Fruit fly (Drosophila melanogaster) whole organism, embryonic: Measurements from ENCODE around the gene CG14696.
A peak's percentile ranks its signal among the peaks of the same experiment; 100 is the strongest.

Source experiments
- Ada2b ChIP-seq: fragments of 200-800 bp; sonication (Bioruptor generic); IDR thresholded peaks from 2 replicates; pipeline ENCODE4 v1.3.6; 2022; ENCODE audit warnings: missing biosample characterization, missing genetic modification characterization
- Atf-2 ChIP-seq: fragments of 200-800 bp; sonication (Bioruptor generic); optimal IDR thresholded peaks from 2 replicates; lab custom pipeline; 2016; ENCODE audit warnings: missing biosample characterization, missing genetic modification characterization
- CG10274 ChIP-seq: fragments of 200-800 bp; sonication (Bioruptor generic); optimal IDR thresholded peaks from 3 replicates; lab custom pipeline; 2017; ENCODE audit warnings: missing biosample characterization, mild to moderate bottlenecking, missing genetic modification characterization
- CG11456 ChIP-seq: fragments of 200-800 bp; sonication (Bioruptor generic); IDR thresholded peaks from 3 replicates; pipeline ENCODE4 v1.3.6; 2022; ENCODE audit warnings: missing biosample characterization, missing genetic modification characterization
- CG11696 ChIP-seq: fragments of 200-800 bp; sonication (Bioruptor generic); IDR thresholded peaks from 2 replicates; pipeline ENCODE4 v1.3.6; 2022; ENCODE audit warnings: missing biosample characterization, missing genetic modification characterization
- CG12071 ChIP-seq: fragments of 200-800 bp; sonication (Bioruptor generic); optimal IDR thresholded peaks from 3 replicates; lab custom pipeline; 2018; ENCODE audit warnings: missing biosample characterization, mild to moderate bottlenecking, missing genetic modification characterization
- CG12299 ChIP-seq: fragments of 200-800 bp; sonication (Bioruptor generic); optimal IDR thresholded peaks from 2 replicates; lab custom pipeline; 2018; ENCODE audit warnings: missing biosample characterization, mild to moderate bottlenecking, missing genetic modification characterization
- CG15073 ChIP-seq: fragments of 200-800 bp; sonication (Bioruptor generic); optimal IDR thresholded peaks from 2 replicates; lab custom pipeline; 2016; ENCODE audit warnings: missing biosample characterization, missing genetic modification characterization
- CG1529 ChIP-seq: fragments of 200-800 bp; sonication (Bioruptor generic); optimal IDR thresholded peaks from 3 replicates; lab custom pipeline; 2018; ENCODE audit warnings: missing biosample characterization, missing genetic modification characterization
- CG1602 ChIP-seq: fragments of 200-800 bp; sonication (Bioruptor generic); optimal IDR thresholded peaks from 3 replicates; lab custom pipeline; 2016; ENCODE audit warnings: missing biosample characterization, missing genetic modification characterization
- CG17568 ChIP-seq: fragments of 200-800 bp; sonication (Bioruptor generic); optimal IDR thresholded peaks from 2 replicates; lab custom pipeline; 2018; ENCODE audit warnings: missing biosample characterization, mild to moderate bottlenecking, missing genetic modification characterization, moderate library complexity
- CG2678 ChIP-seq: fragments of 200-800 bp; sonication (Bioruptor generic); optimal IDR thresholded peaks from 3 replicates; lab custom pipeline; 2019; ENCODE audit warnings: missing biosample characterization, mild to moderate bottlenecking, missing genetic modification characterization, moderate library complexity
- CG30403 ChIP-seq: fragments of 200-800 bp; sonication (Bioruptor generic); optimal IDR thresholded peaks from 3 replicates; lab custom pipeline; 2016; ENCODE audit warnings: missing biosample characterization, missing genetic modification characterization
- CG31224 ChIP-seq: fragments of 200-800 bp; sonication (Bioruptor generic); IDR thresholded peaks from 2 replicates; pipeline ENCODE4 v1.3.6; 2022; ENCODE audit warnings: missing biosample characterization, missing genetic modification characterization
- CG31365 ChIP-seq: fragments of 200-800 bp; sonication (Bioruptor generic); optimal IDR thresholded peaks from 2 replicates; lab custom pipeline; 2018; ENCODE audit warnings: missing biosample characterization, mild to moderate bottlenecking, missing genetic modification characterization
- CG4730 ChIP-seq: fragments of 200-800 bp; sonication (Bioruptor generic); IDR thresholded peaks from 2 replicates; pipeline ENCODE4 v1.3.6; 2022; ENCODE audit warnings: missing biosample characterization, missing genetic modification characterization
- CG5245 ChIP-seq: fragments of 200-800 bp; sonication (Bioruptor generic); optimal IDR thresholded peaks from 3 replicates; lab custom pipeline; 2016; ENCODE audit warnings: missing biosample characterization, missing genetic modification characterization
- CG6765 ChIP-seq: fragments of 200-800 bp; sonication (Bioruptor generic); optimal IDR thresholded peaks from 3 replicates; lab custom pipeline; 2017; ENCODE audit warnings: missing biosample characterization, mild to moderate bottlenecking, missing genetic modification characterization
- CG7987 ChIP-seq: fragments of 200-800 bp; sonication (Bioruptor generic); optimal IDR thresholded peaks from 2 replicates; lab custom pipeline; 2018; ENCODE audit warnings: missing biosample characterization, mild to moderate bottlenecking, missing genetic modification characterization, moderate library complexity
- CG8765 ChIP-seq: fragments of 200-800 bp; sonication (Bioruptor generic); IDR thresholded peaks from 2 replicates; pipeline ENCODE4 v1.3.6; 2022; ENCODE audit warnings: missing biosample characterization, missing genetic modification characterization
- Deaf1 ChIP-seq: fragments of 200-800 bp; optimal IDR thresholded peaks from 3 replicates; lab custom pipeline; 2019; ENCODE audit warnings: missing biosample characterization, mild to moderate bottlenecking, missing genetic modification characterization, moderate library complexity
- E2f1 ChIP-seq: fragments of 200-800 bp; sonication (Bioruptor generic); IDR thresholded peaks from 2 replicates; pipeline ENCODE4 v1.3.6; 2022; ENCODE audit warnings: missing biosample characterization, missing genetic modification characterization
- Eip74EF ChIP-seq, 2 experiments: fragments of 200-800 bp in 1 of 2; fragments of >200 bp in 1 of 2; sonication (Bioruptor generic) in 1 of 2; optimal IDR thresholded peaks; 2 replicates each; lab custom pipeline; 2017 to 2019; ENCODE audit warnings: missing biosample characterization in 2 of 2, missing genetic modification characterization in 2 of 2, mild to moderate bottlenecking in 1 of 2, moderate library complexity in 1 of 2
- Fer1 ChIP-seq: fragments of 200-800 bp; sonication (Bioruptor generic); optimal IDR thresholded peaks from 2 replicates; lab custom pipeline; 2017; ENCODE audit warnings: missing biosample characterization, mild to moderate bottlenecking, missing genetic modification characterization
- HHEX ChIP-seq: fragments of 200-800 bp; sonication (Bioruptor generic); optimal IDR thresholded peaks from 3 replicates; lab custom pipeline; 2017; ENCODE audit warnings: missing biosample characterization, mild to moderate bottlenecking, missing genetic modification characterization, missing genetic modification reagents
- Hmr ChIP-seq: fragments of 200-800 bp; sonication (Bioruptor generic); optimal IDR thresholded peaks from 3 replicates; lab custom pipeline; 2017; ENCODE audit warnings: mild to moderate bottlenecking, missing biosample characterization, missing genetic modification reagents, missing genetic modification characterization
- MTF-1 ChIP-seq: fragments of 200-800 bp; sonication (Bioruptor generic); optimal IDR thresholded peaks from 2 replicates; lab custom pipeline; 2018; ENCODE audit warnings: missing biosample characterization, mild to moderate bottlenecking, missing genetic modification characterization, borderline replicate concordance
- Mes4 ChIP-seq: fragments of 200-800 bp; sonication (Bioruptor generic); optimal IDR thresholded peaks from 2 replicates; lab custom pipeline; 2016; ENCODE audit warnings: missing biosample characterization, missing genetic modification characterization
- NFAT ChIP-seq: fragments of 200-800 bp; sonication (Bioruptor generic); IDR thresholded peaks from 2 replicates; pipeline ENCODE4 v1.3.6; 2022; ENCODE audit warnings: missing biosample characterization, missing genetic modification characterization
- Trl ChIP-seq, 3 experiments: fragments of >200 bp in 2 of 3; fragments of 200-800 bp in 1 of 3; sonication (Bioruptor generic) in 1 of 3; optimal IDR thresholded peaks; 2 replicates in 1 of 3; 3 replicates in 2 of 3; lab custom pipeline; 2016 to 2017; ENCODE audit warnings: missing biosample characterization in 1 of 3, missing genetic modification characterization in 1 of 3
- ara ChIP-seq: fragments of 200-800 bp; sonication (Bioruptor generic); IDR thresholded peaks from 2 replicates; pipeline ENCODE4 v1.3.6; 2022; ENCODE audit warnings: missing biosample characterization, missing genetic modification characterization
- btn ChIP-seq: fragments of 200-800 bp; sonication (Bioruptor generic); optimal IDR thresholded peaks from 2 replicates; lab custom pipeline; 2016; ENCODE audit warnings: missing biosample characterization, missing genetic modification characterization
- cas ChIP-seq: fragments of 200-800 bp; sonication (Bioruptor generic); IDR thresholded peaks from 2 replicates; pipeline ENCODE4 v1.3.6; 2022; ENCODE audit warnings: missing biosample characterization, missing genetic modification characterization
- cato ChIP-seq: fragments of 200-800 bp; sonication (Bioruptor generic); optimal IDR thresholded peaks from 2 replicates; lab custom pipeline; 2016; ENCODE audit warnings: missing biosample characterization, missing genetic modification characterization, borderline replicate concordance
- chn ChIP-seq: fragments of 200-800 bp; sonication (Bioruptor generic); optimal IDR thresholded peaks from 2 replicates; lab custom pipeline; 2016; ENCODE audit warnings: missing biosample characterization, missing genetic modification characterization
- crc ChIP-seq: fragments of 200-800 bp; sonication (Bioruptor generic); optimal IDR thresholded peaks from 2 replicates; lab custom pipeline; 2016; ENCODE audit warnings: missing biosample characterization, missing genetic modification characterization
- cwo ChIP-seq: fragments of 200-800 bp; sonication (Bioruptor generic); optimal IDR thresholded peaks from 3 replicates; lab custom pipeline; 2017; ENCODE audit warnings: missing biosample characterization, missing genetic modification characterization, mild to moderate bottlenecking, moderate library complexity, missing genetic modification reagents
- fd3F ChIP-seq: fragments of 200-800 bp; sonication (Bioruptor generic); optimal IDR thresholded peaks from 2 replicates; lab custom pipeline; 2018; ENCODE audit warnings: missing biosample characterization, mild to moderate bottlenecking, missing genetic modification characterization, moderate library complexity
- fru ChIP-seq: fragments of >200 bp; optimal IDR thresholded peaks from 2 replicates; lab custom pipeline; 2017
- gfzf ChIP-seq: fragments of 200-800 bp; sonication (Bioruptor generic); optimal IDR thresholded peaks from 2 replicates; lab custom pipeline; 2016; ENCODE audit warnings: missing biosample characterization, mild to moderate bottlenecking, missing genetic modification characterization, moderate library complexity
- hkb ChIP-seq, 2 experiments: fragments of 200-800 bp in 1 of 2; fragments of >200 bp in 1 of 2; sonication (Bioruptor generic) in 1 of 2; IDR thresholded peaks in 1 of 2; optimal IDR thresholded peaks in 1 of 2; 2 replicates each; pipeline versions ENCODE4 v1.3.6 to Lab custom; 2017 to 2022; ENCODE audit warnings: missing biosample characterization in 1 of 2, missing genetic modification characterization in 1 of 2
- kni ChIP-seq: fragments of 200-800 bp; sonication (Bioruptor generic); optimal IDR thresholded peaks from 3 replicates; lab custom pipeline; 2017; ENCODE audit warnings: mild to moderate bottlenecking, missing biosample characterization, missing genetic modification reagents, missing genetic modification characterization
- ro ChIP-seq: fragments of 200-800 bp; sonication (Bioruptor generic); IDR thresholded peaks from 2 replicates; pipeline ENCODE4 v1.3.6; 2022; ENCODE audit warnings: missing biosample characterization, missing genetic modification characterization
- schlank ChIP-seq: fragments of 200-800 bp; sonication (Bioruptor generic); optimal IDR thresholded peaks from 2 replicates; lab custom pipeline; 2018; ENCODE audit warnings: missing biosample characterization, mild to moderate bottlenecking, missing genetic modification characterization
- scrt ChIP-seq: fragments of 200-800 bp; sonication (Bioruptor generic); optimal IDR thresholded peaks from 2 replicates; lab custom pipeline; 2018; ENCODE audit warnings: missing biosample characterization, mild to moderate bottlenecking, missing genetic modification characterization, moderate library complexity
- sd ChIP-seq: fragments of 200-800 bp; sonication (Bioruptor generic); optimal IDR thresholded peaks from 3 replicates; lab custom pipeline; 2018; ENCODE audit warnings: missing biosample characterization, mild to moderate bottlenecking, missing genetic modification characterization, moderate library complexity
- ssp ChIP-seq: fragments of 200-800 bp; sonication (Bioruptor generic); IDR thresholded peaks from 2 replicates; pipeline ENCODE4 v1.3.6; 2022; ENCODE audit warnings: missing biosample characterization, missing genetic modification characterization
- zen ChIP-seq: fragments of 200-800 bp; sonication (Bioruptor generic); optimal IDR thresholded peaks from 3 replicates; lab custom pipeline; 2018; ENCODE audit warnings: missing biosample characterization, mild to moderate bottlenecking, missing genetic modification characterization, moderate library complexity
- zfh2 ChIP-seq: fragments of 200-800 bp; sonication (Bioruptor generic); optimal IDR thresholded peaks from 2 replicates; lab custom pipeline; 2016; ENCODE audit warnings: missing biosample characterization, missing genetic modification characterization

The CG14696 gene

DNA sequence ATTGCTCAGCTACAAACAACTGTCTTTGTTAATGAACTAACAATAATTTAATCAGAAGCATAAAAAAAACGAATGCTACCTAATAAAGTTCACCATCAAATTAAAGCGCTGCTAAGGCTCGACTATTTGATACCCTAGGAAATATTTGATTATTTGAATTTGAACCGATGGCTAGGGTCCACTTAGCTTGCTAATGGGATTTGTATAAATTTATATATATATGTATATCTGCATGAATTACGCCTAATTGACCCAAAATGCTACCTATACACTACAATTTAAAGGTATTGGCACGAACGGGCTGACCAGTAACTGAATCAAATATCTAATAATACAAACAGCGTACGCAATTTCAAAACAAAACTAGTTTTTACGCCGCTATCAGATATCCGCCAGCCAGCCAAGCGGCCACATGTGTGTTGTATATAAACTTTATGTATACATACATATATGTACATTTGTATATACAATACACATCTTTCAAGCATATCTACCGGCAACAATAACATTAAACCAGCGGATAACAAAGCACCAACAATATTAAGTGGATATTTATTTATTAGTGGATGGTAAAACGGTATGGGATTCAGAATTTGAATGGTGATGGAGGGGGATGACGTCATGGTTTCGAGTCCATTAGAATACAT, 647 bp downstream of the CG14696 start (continued):
- no peak for TF ChIP-seq hkb (optimal IDR thresholded peaks at IDR 0.05; lab: Kevin White, UChicago)
- peak; percentile 91 for TF ChIP-seq hkb (GFP tag; IDR thresholded peaks at IDR 0.05; lab: Robert Waterston, UW)
- TF ChIP-seq CG10274: peak; percentile 51
- no peak for TF ChIP-seq gfzf (GFP tag; lab: Kevin White, UChicago)
- peak; percentile 79 for TF ChIP-seq E2f1
- TF ChIP-seq CG1602 (GFP tag; lab: Kevin White, UChicago): peak; percentile 19
- peak; percentile 62 for TF ChIP-seq CG30403
- TF ChIP-seq fru (lab: Kevin White, UChicago): no peak
- TF ChIP-seq ara: peak; percentile 59; the same call in 1 of the 2 replicates
- TF ChIP-seq zen (tag; lab: Kevin White, UChicago): peak; percentile 62
- TF ChIP-seq kni (GFP tag; lab: Kevin White, UChicago): peak; percentile 26
- peak; percentile 44 for TF ChIP-seq ssp
- TF ChIP-seq CG31224 (GFP tag; lab: Robert Waterston, UW): peak; percentile 75
- peak; percentile 63 for TF ChIP-seq fd3F (GFP tag; lab: Kevin White, UChicago)
- TF ChIP-seq CG2678 (tag; lab: Kevin White, UChicago): peak; percentile 90
- TF ChIP-seq cato: no peak
- TF ChIP-seq CG31365: no peak
- peak; percentile 77 for TF ChIP-seq Hmr (GFP tag; lab: Kevin White, UChicago)
- peak; percentile 82 for TF ChIP-seq Fer1 (GFP tag; lab: Kevin White, UChicago)
- TF ChIP-seq CG6765 (GFP tag; lab: Kevin White, UChicago): peak; percentile 19
- TF ChIP-seq Mes4: no peak
- TF ChIP-seq CG12299 (tag; lab: Kevin White, UChicago): peak; percentile 33
- peak; percentile 70 for TF ChIP-seq CG11696 (GFP tag; lab: Robert Waterston, UW)
- TF ChIP-seq NFAT (GFP tag; lab: Robert Waterston, UW): peak; percentile 87
- TF ChIP-seq sd (tag; lab: Kevin White, UChicago): peak; percentile 51
- peak; percentile 65 for TF ChIP-seq cas
- peak; percentile 64 for TF ChIP-seq CG12071 (GFP tag; lab: Kevin White, UChicago)
- TF ChIP-seq Ada2b: peak; percentile 75
- peak; percentile 83 for TF ChIP-seq HHEX (GFP tag; lab: Kevin White, UChicago)
- TF ChIP-seq ro (GFP tag; lab: Robert Waterston, UW): peak; percentile 40
- peak; percentile 16 for TF ChIP-seq CG17568 (GFP tag; lab: Kevin White, UChicago)
- TF ChIP-seq Trl (optimal IDR thresholded peaks at IDR 0.05; lab: Kevin White, UChicago): no peak
- no peak for TF ChIP-seq Trl (GFP tag; optimal IDR thresholded peaks at IDR 0.05; lab: Kevin White, UChicago)
- TF ChIP-seq cwo (GFP tag; lab: Kevin White, UChicago): peak; percentile 74
- TF ChIP-seq zfh2 (GFP tag; lab: Kevin White, UChicago): peak; percentile 7
- TF ChIP-seq CG7987: peak; percentile 53
- TF ChIP-seq crc (GFP tag; lab: Kevin White, UChicago): no peak
- TF ChIP-seq chn (GFP tag; lab: Kevin White, UChicago): no peak
- TF ChIP-seq CG15073: no peak
- TF ChIP-seq CG5245 (GFP tag; lab: Kevin White, UChicago): peak; percentile 42
- peak; percentile 88 for TF ChIP-seq CG11456 (GFP tag; lab: Robert Waterston, UW)
- no peak for TF ChIP-seq CG1529 (GFP tag; lab: Kevin White, UChicago)
- no peak for TF ChIP-seq Atf-2
- peak; percentile 53 for TF ChIP-seq scrt
- no peak for TF ChIP-seq btn (GFP tag; lab: Kevin White, UChicago)
- TF ChIP-seq schlank (tag; lab: Kevin White, UChicago): peak; percentile 45
- peak; percentile 72 for TF ChIP-seq CG4730
- peak; percentile 55 for TF ChIP-seq MTF-1 (GFP tag; lab: Kevin White, UChicago)
- TF ChIP-seq CG8765 (GFP tag; lab: Robert Waterston, UW): no peak
- TF ChIP-seq Deaf1: peak; percentile 46
- TF ChIP-seq Eip74EF (GFP tag; optimal IDR thresholded peaks at IDR 0.05; lab: Kevin White, UChicago): peak in 1 of 2 experiments; percentile 49
